Fruit fly (Drosophila melanogaster) whole organism, wandering third instar larva: ENCODE measurements around the gene MetRS-m.
A peak's percentile ranks its signal among the peaks of the same experiment; 100 is the strongest.

Experiments used
- Abd-B ChIP-seq: fragments of >200 bp; optimal IDR thresholded peaks from 2 replicates; lab custom pipeline; 2017; ENCODE audit warnings: missing biosample characterization, missing genetic modification characterization
- CG32264 ChIP-seq: fragments of 200-800 bp; sonication (Bioruptor generic); optimal IDR thresholded peaks from 2 replicates; lab custom pipeline; 2016; ENCODE audit warnings: missing biosample characterization, missing genetic modification characterization
- CG9705 ChIP-seq: fragments of 200-800 bp; sonication (Bioruptor generic); optimal IDR thresholded peaks from 2 replicates; lab custom pipeline; 2018; ENCODE audit warnings: missing biosample characterization, mild to moderate bottlenecking, missing genetic modification characterization
- Dfd ChIP-seq: fragments of >200 bp; optimal IDR thresholded peaks from 2 replicates; lab custom pipeline; 2017; ENCODE audit warnings: missing biosample characterization, missing genetic modification characterization
- GATAd ChIP-seq: sonication (Bioruptor generic); optimal IDR thresholded peaks from 2 replicates; lab custom pipeline; 2016; ENCODE audit warnings: missing biosample characterization, missing genetic modification characterization
- HLH106 ChIP-seq: fragments of 200-800 bp; optimal IDR thresholded peaks from 3 replicates; lab custom pipeline; 2019; ENCODE audit warnings: missing biosample characterization, mild to moderate bottlenecking, missing genetic modification characterization, moderate library complexity
- Hnf4 ChIP-seq: fragments of 200-800 bp; sonication (Bioruptor generic); optimal IDR thresholded peaks from 2 replicates; lab custom pipeline; 2016; ENCODE audit warnings: missing biosample characterization, mild to moderate bottlenecking, missing genetic modification characterization
- Hr78 ChIP-seq: fragments of >200 bp; optimal IDR thresholded peaks from 2 replicates; lab custom pipeline; 2017; ENCODE audit warnings: missing biosample characterization, missing genetic modification characterization
- Hr83 ChIP-seq: fragments of 200-300 bp; sonication (Bioruptor generic); optimal IDR thresholded peaks from 2 replicates; lab custom pipeline; 2016; ENCODE audit warnings: missing biosample characterization, mild to moderate bottlenecking, missing genetic modification characterization, moderate library complexity; ENCODE audit not compliant: poor library complexity, severe bottlenecking
- Jra ChIP-seq: sonication (Bioruptor generic); optimal IDR thresholded peaks from 2 replicates; lab custom pipeline; 2016; ENCODE audit warnings: missing biosample characterization, missing genetic modification characterization
- Mio ChIP-seq: sonication (Bioruptor generic); optimal IDR thresholded peaks from 2 replicates; lab custom pipeline; 2016; ENCODE audit warnings: missing biosample characterization, missing genetic modification characterization
- Myc ChIP-seq: fragments of >200 bp; optimal IDR thresholded peaks from 2 replicates; lab custom pipeline; 2017
- N ChIP-seq: fragments of >200 bp; optimal IDR thresholded peaks from 2 replicates; lab custom pipeline; 2018; ENCODE audit warnings: missing biosample characterization, missing external identifiers, missing genetic modification characterization
- OdsH ChIP-seq: fragments of 200-800 bp; sonication (Bioruptor generic); optimal IDR thresholded peaks from 2 replicates; lab custom pipeline; 2016; ENCODE audit warnings: missing biosample characterization, mild to moderate bottlenecking, missing genetic modification characterization
- Sp1 ChIP-seq: fragments of 200-800 bp; sonication (Bioruptor generic); optimal IDR thresholded peaks from 3 replicates; lab custom pipeline; 2019; ENCODE audit warnings: missing biosample characterization, mild to moderate bottlenecking, missing genetic modification characterization, moderate library complexity
- Vsx2 ChIP-seq: fragments of 200-300, 225-300 bp; sonication (Bioruptor generic); optimal IDR thresholded peaks from 2 replicates; lab custom pipeline; 2018; ENCODE audit warnings: missing biosample characterization, missing genetic modification characterization; ENCODE audit not compliant: partially characterized antibody
- br ChIP-seq: fragments of 200-800 bp; sonication (Bioruptor generic); optimal IDR thresholded peaks from 2 replicates; lab custom pipeline; 2016; ENCODE audit warnings: missing biosample characterization, missing genetic modification characterization
- brk ChIP-seq: fragments of 200-800 bp; sonication (Bioruptor generic); optimal IDR thresholded peaks from 2 replicates; lab custom pipeline; 2016; ENCODE audit warnings: missing biosample characterization, mild to moderate bottlenecking, missing genetic modification characterization
- dl ChIP-seq, 2 experiments: fragments of 175-275, 200-275 bp in 1 of 2; fragments of 200-275 bp in 1 of 2; sonication (Bioruptor generic); optimal IDR thresholded peaks; lab custom pipeline; 2018; ENCODE audit warnings: mild to moderate bottlenecking in 2 of 2, missing biosample characterization in 2 of 2, missing genetic modification characterization in 2 of 2, moderate library complexity in 2 of 2; ENCODE audit not compliant: partially characterized antibody in 2 of 2, insufficient read depth in 1 of 2
- dmrt93B ChIP-seq: fragments of 200-800 bp; sonication (Bioruptor generic); optimal IDR thresholded peaks from 2 replicates; lab custom pipeline; 2018; ENCODE audit warnings: missing biosample characterization, mild to moderate bottlenecking, missing genetic modification characterization
- dsf ChIP-seq: sonication (Bioruptor generic); optimal IDR thresholded peaks from 2 replicates; lab custom pipeline; 2016; ENCODE audit warnings: missing biosample characterization, missing genetic modification characterization, borderline replicate concordance
- ey ChIP-seq: fragments of 200-800 bp; sonication (Bioruptor generic); optimal IDR thresholded peaks from 2 replicates; lab custom pipeline; 2016; ENCODE audit warnings: missing biosample characterization, missing genetic modification characterization
- foxo ChIP-seq, 2 experiments: fragments of 200-800 bp; sonication (Bioruptor generic); optimal IDR thresholded peaks; 2 replicates in 1 of 2; 3 replicates in 1 of 2; lab custom pipeline; 2016 to 2017; ENCODE audit warnings: missing biosample characterization in 2 of 2, missing genetic modification characterization in 2 of 2
- fru ChIP-seq: fragments of 200-800 bp; sonication (Bioruptor generic); optimal IDR thresholded peaks from 3 replicates; lab custom pipeline; 2016; ENCODE audit warnings: missing biosample characterization, mild to moderate bottlenecking, missing genetic modification characterization
- h ChIP-seq: fragments of 200-800 bp; sonication (Bioruptor generic); optimal IDR thresholded peaks from 3 replicates; lab custom pipeline; 2016; ENCODE audit warnings: missing biosample characterization, mild to moderate bottlenecking, missing genetic modification characterization
- jim ChIP-seq: fragments of 175-275, 200-325 bp; sonication (Bioruptor generic); optimal IDR thresholded peaks from 2 replicates; lab custom pipeline; 2016; ENCODE audit warnings: missing biosample characterization, mild to moderate bottlenecking, missing genetic modification characterization
- lola ChIP-seq: fragments of >200 bp; optimal IDR thresholded peaks from 2 replicates; lab custom pipeline; 2017; ENCODE audit warnings: missing biosample characterization, missing genetic modification characterization
- pan ChIP-seq: fragments of >200 bp; optimal IDR thresholded peaks from 2 replicates; lab custom pipeline; 2017
- psq ChIP-seq: fragments of 200-800 bp; sonication (Bioruptor generic); optimal IDR thresholded peaks from 3 replicates; lab custom pipeline; 2017; ENCODE audit warnings: missing biosample characterization, mild to moderate bottlenecking, missing genetic modification characterization, moderate library complexity
- rgr ChIP-seq: fragments of 200-800 bp; sonication (Bioruptor generic); optimal IDR thresholded peaks from 3 replicates; lab custom pipeline; 2016; ENCODE audit warnings: missing biosample characterization, mild to moderate bottlenecking, missing genetic modification characterization
- sage ChIP-seq: fragments of 200-800 bp; sonication (Bioruptor generic); optimal IDR thresholded peaks from 2 replicates; lab custom pipeline; 2016; ENCODE audit warnings: missing biosample characterization, mild to moderate bottlenecking, missing genetic modification characterization
- sv ChIP-seq: fragments of 200-800 bp; sonication (Bioruptor generic); optimal IDR thresholded peaks from 3 replicates; lab custom pipeline; 2016; ENCODE audit warnings: missing biosample characterization, missing genetic modification characterization
- tai ChIP-seq: sonication (Bioruptor generic); optimal IDR thresholded peaks from 2 replicates; lab custom pipeline; 2016; ENCODE audit warnings: missing biosample characterization, missing genetic modification characterization
- usp ChIP-seq: fragments of >200 bp; optimal IDR thresholded peaks from 2 replicates; lab custom pipeline; 2017; ENCODE audit warnings: missing biosample characterization, missing genetic modification characterization
- woc ChIP-seq: sonication (Bioruptor generic); optimal IDR thresholded peaks from 2 replicates; lab custom pipeline; 2016; ENCODE audit warnings: missing biosample characterization, mild to moderate bottlenecking, missing genetic modification characterization

MetRS-m gene

dm6 chr3R:14259821-14260220 is at the start of gene MetRS-m:
TSS of gene MetRS-m (minus strand) at chr3R:14259991.
- TF ChIP-seq sv (GFP tag; lab: Kevin White, UChicago) (no peak), sage (peak; percentile 31), Mio (no peak), Hnf4 (GFP tag; lab: Kevin White, UChicago) (no peak)

- TF ChIP-seq ey (GFP tag; lab: Kevin White, UChicago) (no peak), psq (GFP tag; lab: Kevin White, UChicago) (peak; percentile 9), Mio (no peak), foxo (GFP tag; optimal IDR thresholded peaks at IDR 0.05; lab: Kevin White, UChicago) (peak in 1 of 2 experiments; percentile 45), Vsx2 (no peak), rgr (GFP tag; lab: Kevin White, UChicago) (peak; percentile 32), Dfd (GFP tag; lab: Kevin White, UChicago) (no peak), Abd-B (GFP tag; lab: Kevin White, UChicago) (no peak), brk (GFP tag; lab: Kevin White, UChicago) (no peak), HLH106 (tag; lab: Kevin White, UChicago) (peak; percentile 60), Sp1 (peak; percentile 45), Hr83 (GFP tag; lab: Kevin White, UChicago) (no peak), lola (GFP tag; lab: Kevin White, UChicago) (no peak), OdsH (GFP tag; lab: Kevin White, UChicago) (no peak), h (no peak), Hnf4 (GFP tag; lab: Kevin White, UChicago) (no peak), N (GFP tag; lab: Kevin White, UChicago) (no peak), sage (no peak), br (no peak), Jra (GFP tag; lab: Kevin White, UChicago) (no peak), CG9705 (GFP tag; lab: Kevin White, UChicago) (peak; percentile 37), Myc (no peak), pan (no peak), sv (GFP tag; lab: Kevin White, UChicago) (no peak), dl (GFP tag; optimal IDR thresholded peaks at IDR 0.05; lab: Kevin White, UChicago; ENCODE audit: insufficient read depth in 1 of 2, partially characterized antibody in 2 of 2) (no peak), Hr78 (GFP tag; lab: Kevin White, UChicago) (no peak), GATAd (GFP tag; lab: Kevin White, UChicago) (no peak), dsf (peak; percentile 25)
- TF ChIP-seq, all 38 proteins: peak for 7
These were observed 49.0 kb upstream of the MetRS-m start, which contains the start of gene Polr2I for dm6 chr3R:14308801-14309217. TSS of gene Polr2I (plus strand) at chr3R:14309089.

- no peak for TF ChIP-seq tai (GFP tag; lab: Kevin White, UChicago)
- no peak for TF ChIP-seq HLH106 (tag; lab: Kevin White, UChicago)
- TF ChIP-seq N (GFP tag; lab: Kevin White, UChicago) = peak; percentile 56
- TF ChIP-seq dl (GFP tag; optimal IDR thresholded peaks at IDR 0.05; lab: Kevin White, UChicago; ENCODE audit: insufficient read depth in 1 of 2, partially characterized antibody in 2 of 2) = no peak
- no peak for TF ChIP-seq psq (GFP tag; lab: Kevin White, UChicago)
- TF ChIP-seq Sp1 = no peak
- no peak for TF ChIP-seq pan
- TF ChIP-seq Hr78 (GFP tag; lab: Kevin White, UChicago) = no peak
- no peak for TF ChIP-seq usp (GFP tag; lab: Kevin White, UChicago)
- no peak for TF ChIP-seq CG32264 (GFP tag; lab: Kevin White, UChicago)
- peak; percentile 12 for TF ChIP-seq Abd-B (GFP tag; lab: Kevin White, UChicago)
- TF ChIP-seq Hr83 (GFP tag; lab: Kevin White, UChicago) = peak; percentile 52
- TF ChIP-seq sv (GFP tag; lab: Kevin White, UChicago) = no peak
- TF ChIP-seq lola (GFP tag; lab: Kevin White, UChicago) = peak; percentile 21
- TF ChIP-seq OdsH (GFP tag; lab: Kevin White, UChicago) = no peak
- no peak for TF ChIP-seq Mio
- peak; percentile 83 for TF ChIP-seq Myc
- no peak for TF ChIP-seq woc (GFP tag; lab: Kevin White, UChicago)
- TF ChIP-seq jim = no peak
- TF ChIP-seq h = no peak
- no peak for TF ChIP-seq dmrt93B (GFP tag; lab: Kevin White, UChicago)
- TF ChIP-seq fru (GFP tag; lab: Kevin White, UChicago) = no peak
- TF ChIP-seq br = no peak
- peak; percentile 86 for TF ChIP-seq Vsx2
- no peak for TF ChIP-seq rgr (GFP tag; lab: Kevin White, UChicago)
- TF ChIP-seq Dfd (GFP tag; lab: Kevin White, UChicago) = no peak
- TF ChIP-seq foxo (GFP tag; optimal IDR thresholded peaks at IDR 0.05; lab: Kevin White, UChicago) = no peak
These were observed 48.3 kb upstream of the MetRS-m start for dm6 chr3R:14307972-14308673.
